Fruit fly (Drosophila melanogaster) whole organism, prepupa: ENCODE results near the gene PIP82.
A peak's percentile ranks its signal among the peaks of the same experiment; 100 is the strongest.

Source experiments
- CG16779 ChIP-seq: fragments of 200-800 bp; sonication (Bioruptor generic); optimal IDR thresholded peaks from 3 replicates; lab custom pipeline; 2017; ENCODE audit warnings: missing biosample characterization, mild to moderate bottlenecking, missing genetic modification characterization
- CG6792 ChIP-seq: fragments of 200-800 bp; sonication (Bioruptor generic); optimal IDR thresholded peaks from 3 replicates; lab custom pipeline; 2016; ENCODE audit warnings: missing biosample characterization, missing genetic modification characterization
- OdsH ChIP-seq: fragments of 200-800 bp; sonication (Bioruptor generic); optimal IDR thresholded peaks from 3 replicates; lab custom pipeline; 2016; ENCODE audit warnings: missing biosample characterization, missing genetic modification characterization
- Smox ChIP-seq: fragments of 200-800 bp; sonication (Bioruptor generic); optimal IDR thresholded peaks from 3 replicates; lab custom pipeline; 2016; ENCODE audit warnings: missing biosample characterization, missing genetic modification characterization
- Sox15 ChIP-seq: fragments of 200-800 bp; sonication (Bioruptor generic); optimal IDR thresholded peaks from 3 replicates; lab custom pipeline; 2016; ENCODE audit warnings: missing biosample characterization, missing genetic modification characterization
- achi ChIP-seq: fragments of 200-800 bp; sonication (Bioruptor generic); optimal IDR thresholded peaks from 3 replicates; lab custom pipeline; 2016; ENCODE audit warnings: missing biosample characterization, missing genetic modification characterization
- esn ChIP-seq: fragments of 200-800 bp; sonication (Bioruptor generic); optimal IDR thresholded peaks from 2 replicates; lab custom pipeline; 2016; ENCODE audit warnings: missing biosample characterization, mild to moderate bottlenecking, missing genetic modification characterization, moderate library complexity
- fd59A ChIP-seq: fragments of 200-800 bp; sonication (Bioruptor generic); optimal IDR thresholded peaks from 2 replicates; lab custom pipeline; 2017; ENCODE audit warnings: missing biosample characterization, mild to moderate bottlenecking, missing genetic modification characterization, missing genetic modification reagents
- fd85E ChIP-seq: fragments of 200-800 bp; sonication (Bioruptor generic); optimal IDR thresholded peaks from 3 replicates; lab custom pipeline; 2016; ENCODE audit warnings: missing biosample characterization, missing genetic modification characterization

DNA sequence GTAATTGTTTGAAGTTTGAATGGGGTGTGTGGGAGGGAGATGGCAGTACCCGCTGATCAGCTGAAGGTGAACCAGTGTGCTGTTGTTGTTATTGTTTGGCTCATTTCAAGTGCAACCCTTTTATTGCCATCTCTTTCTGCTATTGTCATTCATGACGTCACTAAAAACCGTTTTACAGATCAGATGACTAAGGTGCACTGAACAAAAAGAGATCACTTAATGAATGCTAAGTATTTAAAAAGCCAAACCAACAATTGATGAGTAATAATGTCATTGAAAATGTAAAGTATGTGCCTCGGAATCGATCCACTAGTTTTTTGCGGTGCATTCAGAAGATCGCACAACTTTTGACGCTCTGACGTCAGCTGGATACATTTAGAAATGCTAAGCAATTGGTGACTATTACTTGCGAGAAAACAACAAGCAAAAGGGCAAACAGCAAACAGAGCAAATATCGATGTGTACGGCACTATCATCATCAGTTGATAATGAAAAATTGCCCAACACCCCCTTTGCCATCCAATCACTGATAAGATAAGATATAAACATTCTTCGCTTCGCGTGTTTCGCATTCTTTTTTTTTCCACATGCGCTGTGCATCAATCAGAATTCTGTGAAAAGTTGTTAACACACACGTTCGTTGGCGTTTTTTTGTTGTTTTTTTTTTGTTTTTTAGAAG, 45.3 kb upstream of the PIP82 start:
- TF ChIP-seq CG16779, result no peak
- TF ChIP-seq fd85E (GFP tag; lab: Kevin White, UChicago), result no peak
- TF ChIP-seq OdsH (GFP tag; lab: Kevin White, UChicago), result peak; percentile 60
- TF ChIP-seq esn (GFP tag; lab: Kevin White, UChicago), result peak; percentile 75
- no peak for TF ChIP-seq fd59A (GFP tag; lab: Kevin White, UChicago)
- peak; percentile 38 for TF ChIP-seq achi (GFP tag; lab: Kevin White, UChicago)
- peak; percentile 31 for TF ChIP-seq Sox15 (GFP tag; lab: Kevin White, UChicago)
- TF ChIP-seq Smox (GFP tag; lab: Kevin White, UChicago), result peak; percentile 65
- peak; percentile 54 for TF ChIP-seq CG6792 (GFP tag; lab: Kevin White, UChicago)
